Worm (Caenorhabditis elegans) whole organism, late embryonic: Measurements from ENCODE around the gene dnj-2.

ENCODE experiments used
- C38D4.7 ChIP-seq: fragments of 200-800 bp; sonication (Bioruptor generic); optimal IDR thresholded peaks from 2 replicates; lab custom pipeline; 2018; ENCODE audit warnings: mild to moderate bottlenecking, missing genetic modification characterization, moderate library complexity, missing compliant biosample characterization
- Y22D7AL.16 ChIP-seq: sonication (generic microtip); optimal IDR thresholded peaks from 2 replicates; lab custom pipeline; 2016; ENCODE audit warnings: missing genetic modification characterization, missing compliant biosample characterization
- ceh-19 ChIP-seq: fragments of 200-800 bp; sonication (Bioruptor generic); optimal IDR thresholded peaks from 2 replicates; lab custom pipeline; 2018; ENCODE audit warnings: mild to moderate bottlenecking, missing genetic modification characterization, missing compliant biosample characterization
- ceh-24 ChIP-seq: sonication (generic microtip); optimal IDR thresholded peaks from 2 replicates; lab custom pipeline; 2016; ENCODE audit warnings: mild to moderate bottlenecking, missing genetic modification characterization, missing compliant biosample characterization
- dmd-4 ChIP-seq: sonication (generic microtip); optimal IDR thresholded peaks from 2 replicates; lab custom pipeline; 2016; ENCODE audit warnings: borderline replicate concordance, missing genetic modification characterization, missing compliant biosample characterization
- hlh-6 ChIP-seq: sonication (generic microtip); optimal IDR thresholded peaks from 2 replicates; lab custom pipeline; 2016; ENCODE audit warnings: missing genotype, missing genetic modification characterization, missing compliant biosample characterization
- nhr-11 ChIP-seq: fragments of 150-350 bp; optimal IDR thresholded peaks from 2 replicates; lab custom pipeline; 2014; ENCODE audit warnings: missing biosample characterization, missing genetic modification characterization

ce11 chrIV:11306548-11306947 lies 7.2 kb downstream of the dnj-2 start, which contains the start of gene B0035.13:
- TF ChIP-seq dmd-4 = no peak
- TF ChIP-seq nhr-11 (tag; lab: Kevin White, UChicago) = no peak
- TF ChIP-seq C38D4.7 (GFP tag; lab: Kevin White, UChicago) = no peak
- no peak for TF ChIP-seq hlh-6 (tag; lab: Kevin White, UChicago)
- no peak for TF ChIP-seq ceh-19
- TF ChIP-seq ceh-24 (tag; lab: Kevin White, UChicago) = no peak
- TF ChIP-seq Y22D7AL.16 (tag; lab: Kevin White, UChicago) = no peak
